Fruit fly (Drosophila melanogaster) whole organism, embryonic: ENCODE data around the gene CG17572.

Experiments
- Atf3 ChIP-seq: fragments of 200-800 bp; sonication (Bioruptor generic); optimal IDR thresholded peaks from 3 replicates; lab custom pipeline; 2016; ENCODE audit warnings: missing biosample characterization, missing genetic modification characterization
- B-H1 ChIP-seq: fragments of 200-800 bp; sonication (Bioruptor generic); IDR thresholded peaks from 3 replicates; pipeline ENCODE4 v1.3.6; 2022; ENCODE audit warnings: missing biosample characterization, missing genetic modification characterization
- BEAF-32 ChIP-seq: fragments of 200-800 bp; sonication (Bioruptor generic); optimal IDR thresholded peaks from 3 replicates; lab custom pipeline; 2017; ENCODE audit warnings: missing biosample characterization, missing genetic modification characterization, mild to moderate bottlenecking, moderate library complexity, missing genetic modification reagents
- CG10147 ChIP-seq: fragments of 200-800 bp; sonication (Bioruptor generic); optimal IDR thresholded peaks from 2 replicates; lab custom pipeline; 2019; ENCODE audit warnings: missing biosample characterization, mild to moderate bottlenecking, missing genetic modification characterization, moderate library complexity
- CG1233 ChIP-seq: fragments of 200-800 bp; sonication (Bioruptor generic); optimal IDR thresholded peaks from 4 replicates; lab custom pipeline; 2018; ENCODE audit warnings: missing biosample characterization, mild to moderate bottlenecking, missing genetic modification characterization
- CG12744 ChIP-seq: fragments of 200-800 bp; sonication (Bioruptor generic); optimal IDR thresholded peaks from 2 replicates; lab custom pipeline; 2016; ENCODE audit warnings: missing biosample characterization, missing genetic modification characterization
- CG13287 ChIP-seq: fragments of 200-800 bp; sonication (Bioruptor generic); IDR thresholded peaks from 2 replicates; pipeline ENCODE4 v1.3.6; 2022; ENCODE audit warnings: missing biosample characterization, missing genetic modification characterization; ENCODE audit not compliant: partially characterized antibody
- CG14014 ChIP-seq: fragments of 200-800 bp; sonication (Bioruptor generic); IDR thresholded peaks from 2 replicates; pipeline ENCODE4 v1.3.6; 2022; ENCODE audit warnings: missing biosample characterization, missing genetic modification characterization
- CG15011 ChIP-seq: fragments of 200-800 bp; sonication (Bioruptor generic); optimal IDR thresholded peaks from 3 replicates; lab custom pipeline; 2018; ENCODE audit warnings: missing biosample characterization, mild to moderate bottlenecking, missing genetic modification characterization
- CG15073 ChIP-seq: fragments of 200-800 bp; sonication (Bioruptor generic); optimal IDR thresholded peaks from 2 replicates; lab custom pipeline; 2016; ENCODE audit warnings: missing biosample characterization, missing genetic modification characterization
- CG15514 ChIP-seq: fragments of 200-800 bp; sonication (Bioruptor generic); optimal IDR thresholded peaks from 3 replicates; lab custom pipeline; 2017; ENCODE audit warnings: missing biosample characterization, missing genetic modification characterization, mild to moderate bottlenecking, moderate library complexity, missing genetic modification reagents
- CG15696 ChIP-seq: fragments of 200-800 bp; sonication (Bioruptor generic); optimal IDR thresholded peaks from 2 replicates; lab custom pipeline; 2019; ENCODE audit warnings: missing biosample characterization, mild to moderate bottlenecking, missing genetic modification characterization, moderate library complexity
- CG1603 ChIP-seq: fragments of 200-800 bp; sonication (Bioruptor generic); optimal IDR thresholded peaks from 2 replicates; lab custom pipeline; 2019; ENCODE audit warnings: missing biosample characterization, mild to moderate bottlenecking, missing genetic modification characterization, moderate library complexity
- CG17328 ChIP-seq: fragments of 200-800 bp; sonication (Bioruptor generic); IDR thresholded peaks from 2 replicates; pipeline ENCODE4 v1.3.6; 2022; ENCODE audit warnings: missing biosample characterization, missing genetic modification characterization
- CG18262 ChIP-seq: fragments of 200-800 bp; optimal IDR thresholded peaks from 3 replicates; lab custom pipeline; 2019; ENCODE audit warnings: missing biosample characterization, mild to moderate bottlenecking, missing genetic modification characterization, moderate library complexity
- CG2678 ChIP-seq: fragments of 200-800 bp; sonication (Bioruptor generic); optimal IDR thresholded peaks from 3 replicates; lab custom pipeline; 2019; ENCODE audit warnings: missing biosample characterization, mild to moderate bottlenecking, missing genetic modification characterization, moderate library complexity
- CG3065 ChIP-seq: fragments of 200-800 bp; sonication (Bioruptor generic); optimal IDR thresholded peaks from 2 replicates; lab custom pipeline; 2016; ENCODE audit warnings: missing biosample characterization, missing genetic modification characterization
- CG34376 ChIP-seq: fragments of 200-800 bp; sonication (Bioruptor generic); optimal IDR thresholded peaks from 2 replicates; lab custom pipeline; 2018; ENCODE audit warnings: missing biosample characterization, mild to moderate bottlenecking, missing genetic modification characterization
- CG4730 ChIP-seq: fragments of 200-800 bp; sonication (Bioruptor generic); IDR thresholded peaks from 2 replicates; pipeline ENCODE4 v1.3.6; 2022; ENCODE audit warnings: missing biosample characterization, missing genetic modification characterization
- CG5245 ChIP-seq: fragments of 200-800 bp; sonication (Bioruptor generic); optimal IDR thresholded peaks from 3 replicates; lab custom pipeline; 2016; ENCODE audit warnings: missing biosample characterization, missing genetic modification characterization
- CG6765 ChIP-seq: fragments of 200-800 bp; sonication (Bioruptor generic); optimal IDR thresholded peaks from 3 replicates; lab custom pipeline; 2017; ENCODE audit warnings: missing biosample characterization, mild to moderate bottlenecking, missing genetic modification characterization
- CG9727 ChIP-seq: fragments of 200-800 bp; sonication (Bioruptor generic); optimal IDR thresholded peaks from 3 replicates; lab custom pipeline; 2017; ENCODE audit warnings: missing biosample characterization, mild to moderate bottlenecking, missing genetic modification characterization
- CG9817 ChIP-seq: fragments of 200-800 bp; sonication (Bioruptor generic); optimal IDR thresholded peaks from 2 replicates; lab custom pipeline; 2018; ENCODE audit warnings: missing biosample characterization, mild to moderate bottlenecking, missing genetic modification characterization, moderate library complexity
- Dll ChIP-seq: fragments of 200-800 bp; sonication (Bioruptor generic); IDR thresholded peaks from 4 replicates; pipeline ENCODE4 v1.3.6; 2022; ENCODE audit warnings: missing biosample characterization, missing genetic modification characterization; ENCODE audit not compliant: partially characterized antibody
- Drgx ChIP-seq: fragments of 200-800 bp; sonication (Bioruptor generic); IDR thresholded peaks from 2 replicates; pipeline ENCODE4 v1.3.6; 2022; ENCODE audit warnings: missing biosample characterization, missing genetic modification characterization
- Fer2 ChIP-seq: fragments of 200-800 bp; sonication (Bioruptor generic); optimal IDR thresholded peaks from 2 replicates; lab custom pipeline; 2018; ENCODE audit warnings: missing biosample characterization, mild to moderate bottlenecking, missing genetic modification characterization, moderate library complexity
- Fer3 ChIP-seq: fragments of 200-800 bp; sonication (Bioruptor generic); optimal IDR thresholded peaks from 2 replicates; lab custom pipeline; 2018; ENCODE audit warnings: missing biosample characterization, mild to moderate bottlenecking, missing genetic modification characterization, moderate library complexity
- H2.0 ChIP-seq: fragments of 200-800 bp; sonication (Bioruptor generic); IDR thresholded peaks from 2 replicates; pipeline ENCODE4 v1.3.6; 2022; ENCODE audit warnings: missing biosample characterization, missing genetic modification characterization
- HLH3B ChIP-seq: fragments of 200-800 bp; sonication (Bioruptor generic); IDR thresholded peaks from 2 replicates; pipeline ENCODE4 v1.3.6; 2022; ENCODE audit warnings: missing biosample characterization, missing genetic modification characterization
- HLH54F ChIP-seq: fragments of 200-800 bp; sonication (Bioruptor generic); optimal IDR thresholded peaks from 3 replicates; lab custom pipeline; 2016; ENCODE audit warnings: missing biosample characterization, missing genetic modification characterization
- Lpt ChIP-seq: fragments of >200 bp; optimal IDR thresholded peaks from 2 replicates; lab custom pipeline; 2018; ENCODE audit warnings: missing biosample characterization, missing genetic modification characterization
- MTF-1 ChIP-seq: fragments of 200-800 bp; sonication (Bioruptor generic); optimal IDR thresholded peaks from 2 replicates; lab custom pipeline; 2018; ENCODE audit warnings: missing biosample characterization, mild to moderate bottlenecking, missing genetic modification characterization, borderline replicate concordance
- Mad ChIP-seq: fragments of 200-800 bp; sonication (Bioruptor generic); optimal IDR thresholded peaks from 2 replicates; lab custom pipeline; 2016; ENCODE audit warnings: missing biosample characterization, missing genetic modification characterization
- Myb ChIP-seq: fragments of 200-800 bp; sonication (Bioruptor generic); optimal IDR thresholded peaks from 2 replicates; lab custom pipeline; 2016; ENCODE audit warnings: missing biosample characterization, missing genetic modification characterization
- NfI ChIP-seq: fragments of 200-800 bp; sonication (Bioruptor generic); optimal IDR thresholded peaks from 3 replicates; lab custom pipeline; 2018; ENCODE audit warnings: missing biosample characterization, mild to moderate bottlenecking, missing genetic modification characterization, moderate library complexity
- PHDP ChIP-seq: fragments of 200-800 bp; sonication (Bioruptor generic); optimal IDR thresholded peaks from 3 replicates; lab custom pipeline; 2018; ENCODE audit warnings: missing biosample characterization, mild to moderate bottlenecking, missing genetic modification characterization, moderate library complexity
- Pdp1 ChIP-seq, 2 experiments: fragments of 200-800 bp; sonication (Bioruptor generic); optimal IDR thresholded peaks; 3 replicates each; lab custom pipeline; 2016; ENCODE audit warnings: missing biosample characterization in 2 of 2, missing genetic modification characterization in 2 of 2, mild to moderate bottlenecking in 1 of 2, moderate library complexity in 1 of 2
- Rx ChIP-seq: fragments of 200-800 bp; sonication (Bioruptor generic); IDR thresholded peaks from 2 replicates; pipeline ENCODE4 v1.3.6; 2022; ENCODE audit warnings: missing biosample characterization, missing genetic modification characterization
- cad ChIP-seq: fragments of >200 bp; optimal IDR thresholded peaks from 2 replicates; lab custom pipeline; 2017; ENCODE audit warnings: missing biosample characterization, missing genetic modification characterization
- croc ChIP-seq: fragments of 200-800 bp; sonication (Bioruptor generic); conservative IDR thresholded peaks from 3 replicates; pipeline ENCODE4 v1.3.6; 2022; ENCODE audit warnings: missing biosample characterization, missing genetic modification characterization
- dpn ChIP-seq, 2 experiments: fragments of 200-800 bp; sonication (Bioruptor generic); optimal IDR thresholded peaks; 3 replicates each; lab custom pipeline; 2016; ENCODE audit warnings: missing biosample characterization in 2 of 2, missing genetic modification characterization in 2 of 2
- eve ChIP-seq, 2 experiments: fragments of >200 bp; optimal IDR thresholded peaks; 2 replicates each; lab custom pipeline; 2017; ENCODE audit warnings: missing biosample characterization in 2 of 2, missing genetic modification characterization in 2 of 2
- ham ChIP-seq: fragments of 200-800 bp; sonication (Bioruptor generic); IDR thresholded peaks from 2 replicates; pipeline ENCODE4 v1.3.6; 2022; ENCODE audit warnings: missing biosample characterization, missing genetic modification characterization
- hb ChIP-seq: fragments of 200-800 bp; sonication (Bioruptor generic); IDR thresholded peaks from 3 replicates; pipeline ENCODE4 v1.3.6; 2022; ENCODE audit warnings: missing biosample characterization, missing genetic modification characterization; ENCODE audit not compliant: partially characterized antibody
- nerfin-1 ChIP-seq: fragments of 200-800 bp; sonication (Bioruptor generic); optimal IDR thresholded peaks from 3 replicates; lab custom pipeline; 2019; ENCODE audit warnings: missing biosample characterization, mild to moderate bottlenecking, missing genetic modification characterization, moderate library complexity
- pita ChIP-seq: fragments of 200-800 bp; sonication (Bioruptor generic); optimal IDR thresholded peaks from 2 replicates; lab custom pipeline; 2017; ENCODE audit warnings: missing biosample characterization, mild to moderate bottlenecking, missing genetic modification characterization
- salm ChIP-seq: fragments of 200-800 bp; sonication (Bioruptor generic); optimal IDR thresholded peaks from 2 replicates; lab custom pipeline; 2018; ENCODE audit warnings: missing biosample characterization, mild to moderate bottlenecking, missing genetic modification characterization
- so ChIP-seq: fragments of 200-800 bp; sonication (Bioruptor generic); IDR thresholded peaks from 3 replicates; pipeline ENCODE4 v1.3.6; 2022; ENCODE audit warnings: missing biosample characterization, missing genetic modification characterization
- tup ChIP-seq: fragments of 200-800 bp; sonication (Bioruptor generic); optimal IDR thresholded peaks from 2 replicates; lab custom pipeline; 2016; ENCODE audit warnings: missing biosample characterization, mild to moderate bottlenecking, missing genetic modification characterization, moderate library complexity
- tx ChIP-seq: fragments of 200-800 bp; sonication (Bioruptor generic); optimal IDR thresholded peaks from 2 replicates; lab custom pipeline; 2016; ENCODE audit warnings: missing biosample characterization, missing genetic modification characterization
- vvl ChIP-seq: fragments of 200-800 bp; sonication (Bioruptor generic); IDR thresholded peaks from 2 replicates; pipeline ENCODE4 v1.3.6; 2022; ENCODE audit warnings: missing biosample characterization, missing genetic modification characterization

CG17572 gene

dm6 chr2L:19114183-19114776 is 40.3 kb upstream of the CG17572 start, which contains the start of gene CG10561 (continued):
- no peak for TF ChIP-seq CG9817 (tag; lab: Kevin White, UChicago)
- TF ChIP-seq Fer3 (tag; lab: Kevin White, UChicago): no peak
- no peak for TF ChIP-seq croc
- TF ChIP-seq CG14014 (GFP tag; lab: Robert Waterston, UW): no peak
- no peak for TF ChIP-seq Rx (GFP tag; lab: Robert Waterston, UW)
- no peak for TF ChIP-seq hb (GFP tag; lab: Robert Waterston, UW)
- TF ChIP-seq Atf3 (GFP tag; lab: Kevin White, UChicago): no peak
- TF ChIP-seq tx (GFP tag; lab: Kevin White, UChicago): no peak
- no peak for TF ChIP-seq nerfin-1 (tag; lab: Kevin White, UChicago)
- no peak for TF ChIP-seq Mad (GFP tag; lab: Kevin White, UChicago)
- TF ChIP-seq CG9727: no peak
- TF ChIP-seq tup (GFP tag; lab: Kevin White, UChicago): no peak
- no peak for TF ChIP-seq CG15514 (GFP tag; lab: Kevin White, UChicago)
- no peak for TF ChIP-seq dpn (GFP tag; optimal IDR thresholded peaks at IDR 0.05; lab: Kevin White, UChicago)
- no peak for TF ChIP-seq HLH3B (GFP tag; lab: Robert Waterston, UW)
- no peak for TF ChIP-seq HLH54F
- no peak for TF ChIP-seq CG15011 (GFP tag; lab: Kevin White, UChicago)
- no peak for TF ChIP-seq H2.0 (GFP tag; lab: Robert Waterston, UW)
- no peak for TF ChIP-seq CG12744
- no peak for TF ChIP-seq cad
- TF ChIP-seq pita (GFP tag; lab: Kevin White, UChicago): no peak
- peak in 1 of 2 experiments; percentile 90 for TF ChIP-seq Pdp1 (GFP tag; optimal IDR thresholded peaks at IDR 0.05; lab: Kevin White, UChicago)
- TF ChIP-seq BEAF-32: peak; percentile 61
- no peak for TF ChIP-seq CG4730 (GFP tag; lab: Robert Waterston, UW)
- peak; percentile 88 for TF ChIP-seq CG13287 (GFP tag; lab: Robert Waterston, UW)
- no peak for TF ChIP-seq MTF-1 (GFP tag; lab: Kevin White, UChicago)
- no peak for TF ChIP-seq so (GFP tag; lab: Robert Waterston, UW)
- no peak for TF ChIP-seq CG3065 (GFP tag; lab: Kevin White, UChicago)
- no peak for TF ChIP-seq Fer2
- no peak for TF ChIP-seq Myb (GFP tag; lab: Kevin White, UChicago)
- no peak for TF ChIP-seq CG5245 (GFP tag; lab: Kevin White, UChicago)
- no peak for TF ChIP-seq CG17328 (GFP tag; lab: Robert Waterston, UW)
- no peak for TF ChIP-seq eve (GFP tag; optimal IDR thresholded peaks at IDR 0.05; lab: Kevin White, UChicago)
- peak; percentile 50 for TF ChIP-seq CG1603
- no peak for TF ChIP-seq CG6765 (GFP tag; lab: Kevin White, UChicago)
- peak; percentile 80 for TF ChIP-seq Dll (GFP tag; lab: Robert Waterston, UW)
- no peak for TF ChIP-seq CG2678
- no peak for TF ChIP-seq CG15073 (GFP tag; lab: Kevin White, UChicago)
- TF ChIP-seq CG1233: no peak
- no peak for TF ChIP-seq salm (tag; lab: Kevin White, UChicago)
- no peak for TF ChIP-seq CG18262 (tag; lab: Kevin White, UChicago)
- TF ChIP-seq ham (GFP tag; lab: Robert Waterston, UW): no peak
- no peak for TF ChIP-seq Drgx
- no peak for TF ChIP-seq PHDP (tag; lab: Kevin White, UChicago)
- no peak for TF ChIP-seq CG15696
- TF ChIP-seq CG34376: no peak
- no peak for TF ChIP-seq CG10147 (GFP tag; lab: Kevin White, UChicago)
- TF ChIP-seq B-H1: no peak
- TF ChIP-seq NfI: no peak
- no peak for TF ChIP-seq vvl
- TF ChIP-seq Lpt: no peak
